3 worm cellular contexts compared by ENCODE assay signal in the genomic region with DNA sequence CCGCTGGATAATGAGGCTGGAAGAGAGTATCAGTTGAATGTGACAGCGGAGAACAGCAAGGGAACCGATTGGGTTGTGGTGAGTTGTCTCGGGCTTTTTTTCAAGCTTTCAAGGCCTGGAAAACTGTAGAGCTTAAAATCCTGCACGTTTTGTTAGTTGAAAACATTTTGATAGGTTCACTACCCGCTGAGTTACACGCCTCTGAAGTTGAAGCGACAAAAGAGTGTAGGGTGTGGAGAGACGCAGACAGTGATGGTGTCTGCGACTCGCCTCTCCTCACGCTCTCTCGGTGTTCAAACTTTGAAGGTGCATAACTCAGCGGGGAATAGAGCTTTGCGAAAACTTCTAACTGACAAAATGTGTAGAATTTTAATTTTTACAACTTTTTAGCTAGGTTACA.
A peak's percentile ranks its signal among the peaks of the same experiment; 100 is the strongest.
TF ChIP-seq lines count a peak whose summit lies in the region.

No protein-coding gene starts in this region.

TF ChIP-seq in whole organism, L3 larva, 47 proteins besides CTCF, POLR2A, EP300 and RAD21:
- TF ChIP-seq sea-2 (GFP tag; optimal IDR thresholded peaks at IDR 0.05; lab: Kevin White, UChicago) (no peak), nhr-28 (tag; optimal IDR thresholded peaks at IDR 0.05; lab: Kevin White, UChicago) (no peak), ceh-16 (tag; optimal IDR thresholded peaks at IDR 0.05; lab: Kevin White, UChicago) (no peak), aly-2 (tag; optimal IDR thresholded peaks at IDR 0.05; lab: Kevin White, UChicago) (no peak), nhr-43 (tag; optimal IDR thresholded peaks at IDR 0.05; lab: Kevin White, UChicago; ENCODE audit: poor library complexity, severe bottlenecking) (peak; percentile 4), daf-12 (tag; optimal IDR thresholded peaks at IDR 0.05; lab: Kevin White, UChicago) (no peak), lsy-12 (tag; optimal IDR thresholded peaks at IDR 0.05; lab: Kevin White, UChicago) (no peak), eor-1 (tag; optimal IDR thresholded peaks at IDR 0.05; lab: Kevin White, UChicago) (no peak), jun-1 (tag; optimal IDR thresholded peaks at IDR 0.05; lab: Kevin White, UChicago) (no peak)

TF ChIP-seq in whole organism, L4 larva, 104 proteins besides CTCF, POLR2A, EP300 and RAD21:
- TF ChIP-seq egl-43 (GFP tag; IDR thresholded peaks at IDR 0.05; lab: Robert Waterston, UW) (no peak), nhr-111 (GFP tag; optimal IDR thresholded peaks at IDR 0.05; lab: Kevin White, UChicago) (no peak), aha-1 (tag; lab: Kevin White, UChicago) (peak; percentile 75), php-3 (GFP tag; IDR thresholded peaks at IDR 0.05; lab: Robert Waterston, UW) (no peak), zfp-3 (GFP tag; conservative IDR thresholded peaks at IDR 0.05; lab: Robert Waterston, UW) (no peak), ceh-32 (tag; optimal IDR thresholded peaks at IDR 0.05; lab: Kevin White, UChicago; ENCODE audit: poor library complexity) (no peak), daf-19 (GFP tag; conservative IDR thresholded peaks at IDR 0.05; lab: Robert Waterston, UW) (no peak), T26A8.4 (GFP tag; IDR thresholded peaks at IDR 0.05; lab: Robert Waterston, UW) (no peak)

TF ChIP-seq in whole organism, young adult, 124 proteins besides CTCF, POLR2A, EP300 and RAD21:
- TF ChIP-seq lsl-1 (GFP tag; optimal IDR thresholded peaks at IDR 0.05; lab: Kevin White, UChicago): no peak
- TF ChIP-seq hmg-1.2 (GFP tag; IDR thresholded peaks at IDR 0.05; lab: Robert Waterston, UW): peak; percentile 61
